Worm (Caenorhabditis elegans): Measurements from ENCODE around the gene Y73B6BL.14.
A peak's percentile ranks its signal among the peaks of the same experiment; 100 is the strongest.

Y73B6BL.14 gene

DNA sequence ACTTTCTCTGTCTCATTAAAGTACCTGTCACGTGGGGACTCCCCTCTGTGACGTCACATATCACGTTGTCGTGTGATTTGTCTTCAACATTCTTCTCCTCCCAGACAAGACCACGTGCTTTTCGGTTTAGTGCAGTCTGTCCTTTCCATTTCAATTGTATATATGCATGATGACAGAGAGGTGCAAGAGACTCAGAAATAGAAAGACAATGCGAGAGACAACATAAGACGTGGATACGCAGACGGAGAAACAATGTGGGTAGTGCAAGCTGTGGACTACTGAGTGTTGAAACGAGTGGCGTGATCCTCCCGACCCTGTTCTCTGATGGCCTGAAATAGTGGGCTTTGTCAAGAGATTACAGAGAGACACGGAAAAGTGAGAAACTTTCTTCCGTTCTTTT is 6.0 kb downstream of the Y73B6BL.14 start (continued):
- peak; percentile 86 for TF ChIP-seq lir-1 (GFP tag; conservative IDR thresholded peaks at IDR 0.05)
- 0 out of 2 replicates have a peak, but pooled peaks have one; percentile 40 for TF ChIP-seq Y56A3A.18 (GFP tag; IDR thresholded peaks at IDR 0.05)
- no peak for TF ChIP-seq him-1 (tag; optimal IDR thresholded peaks at IDR 0.05)
- TF ChIP-seq ama-1 (optimal IDR thresholded peaks at IDR 0.05): no peak
- peak in 1 of 2 experiments; percentile 55 for TF ChIP-seq ama-1 (GFP tag; optimal IDR thresholded peaks at IDR 0.05)
- TF ChIP-seq pbrm-1 (GFP tag; IDR thresholded peaks at IDR 0.05): peak; percentile 84
- TF ChIP-seq F57A8.1 (GFP tag; optimal IDR thresholded peaks at IDR 0.05): no peak
- no peak for TF ChIP-seq Y67H2A.10 (GFP tag; conservative IDR thresholded peaks at IDR 0.05)
- no peak for TF ChIP-seq ccch-3 (GFP tag; optimal IDR thresholded peaks at IDR 0.05)
- TF ChIP-seq F52B5.7 (tag; optimal IDR thresholded peaks at IDR 0.05): peak; percentile 58
- TF ChIP-seq repo-1 (tag; optimal IDR thresholded peaks at IDR 0.05): peak; percentile 84
- no peak for TF ChIP-seq efl-1 (GFP tag; optimal IDR thresholded peaks at IDR 0.05)
- TF ChIP-seq ceh-58 (GFP tag; IDR thresholded peaks at IDR 0.05): no peak
- TF ChIP-seq cebp-2 (GFP tag; IDR thresholded peaks at IDR 0.05): peak; percentile 32; the same call in 1 of the 2 replicates
- no peak for TF ChIP-seq F39B2.1 (GFP tag; IDR thresholded peaks at IDR 0.05)
- peak; percentile 17 for TF ChIP-seq ceh-79 (tag; optimal IDR thresholded peaks at IDR 0.05)
- 0 out of 2 replicates have a peak, but pooled peaks have one; percentile 41 for TF ChIP-seq ceh-40 (GFP tag; IDR thresholded peaks at IDR 0.05)
- TF ChIP-seq ztf-22 (GFP tag; optimal IDR thresholded peaks at IDR 0.05): peak; percentile 89
- peak; percentile 92 for TF ChIP-seq C06A6.2 (GFP tag; conservative IDR thresholded peaks at IDR 0.05)
- TF ChIP-seq tbp1 (GFP tag; optimal IDR thresholded peaks at IDR 0.05): peak; percentile 69
- no peak for TF ChIP-seq hlh-26 (GFP tag; conservative IDR thresholded peaks at IDR 0.05)
- TF ChIP-seq sea-2 (GFP tag; IDR thresholded peaks at IDR 0.05): 0 out of 2 replicates have a peak, but pooled peaks have one; percentile 40
- peak; percentile 70 for TF ChIP-seq athp-1 (tag; optimal IDR thresholded peaks at IDR 0.05)
- TF ChIP-seq dpl-1 (GFP tag; optimal IDR thresholded peaks at IDR 0.05): peak; percentile 16
- no peak for TF ChIP-seq nfya-2 (GFP tag; IDR thresholded peaks at IDR 0.05)
- TF ChIP-seq die-1 (tag; optimal IDR thresholded peaks at IDR 0.05): peak; percentile 34
- TF ChIP-seq bed-2 (GFP tag; IDR thresholded peaks at IDR 0.05): no peak
- TF ChIP-seq lin-40 (tag; optimal IDR thresholded peaks at IDR 0.05): peak; percentile 96
- no peak for TF ChIP-seq nhr-179 (tag; optimal IDR thresholded peaks at IDR 0.05)
- peak; percentile 21 for TF ChIP-seq zim-3 (tag; optimal IDR thresholded peaks at IDR 0.05)
- TF ChIP-seq rpc-1 (optimal IDR thresholded peaks at IDR 0.05): no peak
- TF ChIP-seq rpc-1 (tag; optimal IDR thresholded peaks at IDR 0.05): no peak
- TF ChIP-seq dpff-1 (tag; optimal IDR thresholded peaks at IDR 0.05): peak; percentile 52
- TF ChIP-seq hsf-1 (GFP tag; IDR thresholded peaks at IDR 0.05): no peak
- peak; percentile 45 for TF ChIP-seq ceh-100 (GFP tag; IDR thresholded peaks at IDR 0.05)
- TF ChIP-seq unc-130 (GFP tag; optimal IDR thresholded peaks at IDR 0.05): no peak
- TF ChIP-seq attf-5 (GFP tag; optimal IDR thresholded peaks at IDR 0.05): peak; percentile 98
- peak; percentile 78 for TF ChIP-seq nhr-90 (tag; optimal IDR thresholded peaks at IDR 0.05)
- TF ChIP-seq zfh-2 (GFP tag; conservative IDR thresholded peaks at IDR 0.05): peak; percentile 87
- TF ChIP-seq F22D6.2 (tag; optimal IDR thresholded peaks at IDR 0.05): peak; percentile 87
- TF ChIP-seq nhr-80 (tag; optimal IDR thresholded peaks at IDR 0.05): peak; percentile 95
- TF ChIP-seq atf-7 (tag; optimal IDR thresholded peaks at IDR 0.05): peak; percentile 97
- no peak for TF ChIP-seq F23B12.7 (tag; optimal IDR thresholded peaks at IDR 0.05; ENCODE audit: insufficient read depth)
- TF ChIP-seq madf-10 (tag; optimal IDR thresholded peaks at IDR 0.05): peak; percentile 83
- peak; percentile 85 for TF ChIP-seq dox-1 (GFP tag; IDR thresholded peaks at IDR 0.05)
- TF ChIP-seq ztf-18 (tag; optimal IDR thresholded peaks at IDR 0.05): peak; percentile 55
- TF ChIP-seq mxl-1 (tag; optimal IDR thresholded peaks at IDR 0.05): no peak
- TF ChIP-seq Y79H2A.3 (GFP tag; conservative IDR thresholded peaks at IDR 0.05): no peak
- peak; percentile 73 to 90 for TF ChIP-seq let-607 (tag; optimal IDR thresholded peaks at IDR 0.05)
- 0 out of 2 replicates have a peak, but pooled peaks have one; percentile 5 for TF ChIP-seq egrh-3 (GFP tag; IDR thresholded peaks at IDR 0.05)
